Worm (Caenorhabditis elegans) whole organism, L4 larva: Measurements from ENCODE around the gene rpc-1.
A peak's percentile ranks its signal among the peaks of the same experiment; 100 is the strongest.

Experiments
- D1046.2 ChIP-seq: fragments of 200-800 bp; sonication (Bioruptor generic); IDR thresholded peaks from 2 replicates; pipeline ENCODE4 v1.3.6; 2022; ENCODE audit warnings: missing genetic modification characterization, missing compliant biosample characterization
- F10B5.3 ChIP-seq: sonication (generic microtip); optimal IDR thresholded peaks from 2 replicates; lab custom pipeline; 2016; ENCODE audit warnings: mild to moderate bottlenecking, missing genetic modification characterization, missing compliant biosample characterization
- F26F4.8 ChIP-seq: fragments of 200-800 bp; sonication (Bioruptor generic); conservative IDR thresholded peaks from 2 replicates; pipeline ENCODE4 v1.3.6; 2022; ENCODE audit warnings: missing genetic modification characterization, missing compliant biosample characterization
- F44E2.7 ChIP-seq: fragments of 200-800 bp; sonication (Bioruptor generic); IDR thresholded peaks from 2 replicates; pipeline ENCODE4 v2.1.2; 2022; ENCODE audit warnings: missing genetic modification characterization, missing compliant biosample characterization
- T20F7.1 ChIP-seq: fragments of 200-800 bp; sonication (Bioruptor generic); optimal IDR thresholded peaks from 2 replicates; lab custom pipeline; 2018; ENCODE audit warnings: mild to moderate bottlenecking, missing genetic modification characterization, missing compliant biosample characterization
- T26A8.4 ChIP-seq: fragments of 200-800 bp; sonication (Bioruptor generic); IDR thresholded peaks from 2 replicates; pipeline ENCODE4 v1.3.6; 2022; ENCODE audit warnings: missing genetic modification characterization, missing compliant biosample characterization
- attf-4 ChIP-seq: sonication (generic microtip); optimal IDR thresholded peaks from 3 replicates; lab custom pipeline; 2017; ENCODE audit warnings: missing biosample characterization, missing genetic modification characterization
- ceh-32 ChIP-seq: sonication (generic microtip); optimal IDR thresholded peaks from 2 replicates; lab custom pipeline; 2016; ENCODE audit warnings: mild to moderate bottlenecking, missing genetic modification characterization, missing compliant biosample characterization; ENCODE audit not compliant: poor library complexity
- ceh-62 ChIP-seq: sonication (generic microtip); optimal IDR thresholded peaks from 2 replicates; lab custom pipeline; 2017; ENCODE audit warnings: missing biosample characterization, missing genetic modification characterization
- cey-2 ChIP-seq: sonication (generic microtip); optimal IDR thresholded peaks from 3 replicates; lab custom pipeline; 2017; ENCODE audit warnings: missing genetic modification characterization, mild to moderate bottlenecking, missing compliant biosample characterization, antibody characterized with exemption, borderline replicate concordance; ENCODE audit not compliant: insufficient read depth
- ctbp-1 ChIP-seq: fragments of 200-800 bp; sonication (Bioruptor generic); IDR thresholded peaks from 2 replicates; pipeline ENCODE4 v1.3.6; 2022; ENCODE audit warnings: missing genetic modification reagents, missing genetic modification characterization, missing compliant biosample characterization
- daf-12 ChIP-seq: fragments of 150-350 bp; optimal IDR thresholded peaks from 2 replicates; lab custom pipeline; 2014; ENCODE audit warnings: missing biosample characterization, missing genetic modification reagents, missing genetic modification characterization
- daf-16 ChIP-seq, 3 experiments: sonication (generic microtip); optimal IDR thresholded peaks; 2 replicates each; lab custom pipeline; 2016 to 2017; ENCODE audit warnings: missing genetic modification characterization in 3 of 3, missing genetic modification reagents in 3 of 3, mild to moderate bottlenecking in 2 of 3, missing compliant biosample characterization in 2 of 3, missing biosample characterization in 1 of 3, moderate library complexity in 1 of 3
- dmd-8 ChIP-seq: fragments of 200-800 bp; sonication (Bioruptor generic); IDR thresholded peaks from 2 replicates; pipeline ENCODE4 v1.3.6; 2022; ENCODE audit warnings: missing genetic modification characterization, missing compliant biosample characterization
- dpl-1 ChIP-seq: fragments of 150-350 bp; optimal IDR thresholded peaks from 2 replicates; lab custom pipeline; 2014; ENCODE audit warnings: missing biosample characterization, missing genetic modification reagents, missing genetic modification characterization
- egl-27 ChIP-seq: sonication (generic microtip); optimal IDR thresholded peaks from 3 replicates; lab custom pipeline; 2017; ENCODE audit warnings: missing biosample characterization, missing genetic modification reagents, missing genetic modification characterization
- gei-8 ChIP-seq: fragments of 200-800 bp; sonication (Bioruptor generic); optimal IDR thresholded peaks from 2 replicates; lab custom pipeline; 2018; ENCODE audit warnings: mild to moderate bottlenecking, missing genetic modification characterization, missing compliant biosample characterization
- hif-1 ChIP-seq, 2 experiments: sonication (generic microtip); optimal IDR thresholded peaks; 2 replicates each; lab custom pipeline; 2016 to 2017; ENCODE audit warnings: missing compliant biosample characterization in 2 of 2, missing genetic modification characterization in 2 of 2, missing genetic modification reagents in 2 of 2, missing genotype in 2 of 2, mild to moderate bottlenecking in 1 of 2
- hlh-30 ChIP-seq: sonication (generic microtip); optimal IDR thresholded peaks from 2 replicates; lab custom pipeline; 2017; ENCODE audit warnings: antibody characterized with exemption, mild to moderate bottlenecking, missing genetic modification characterization, missing compliant biosample characterization; ENCODE audit not compliant: insufficient read depth
- jun-1 ChIP-seq: fragments of 150-350 bp; optimal IDR thresholded peaks from 2 replicates; lab custom pipeline; 2014; ENCODE audit warnings: missing biosample characterization, missing genetic modification reagents, missing genetic modification characterization
- lin-38 ChIP-seq: fragments of 200-800 bp; sonication (Bioruptor generic); IDR thresholded peaks from 2 replicates; pipeline ENCODE4 v1.3.6; 2022; ENCODE audit warnings: missing genetic modification reagents, missing genetic modification characterization, missing compliant biosample characterization
- lir-3 ChIP-seq: sonication (generic microtip); optimal IDR thresholded peaks from 2 replicates; lab custom pipeline; 2016; ENCODE audit warnings: mild to moderate bottlenecking, missing genetic modification characterization, missing compliant biosample characterization
- mes-2 ChIP-seq: sonication (generic microtip); optimal IDR thresholded peaks from 2 replicates; lab custom pipeline; 2016; ENCODE audit warnings: missing genotype, mild to moderate bottlenecking, missing genetic modification characterization, missing compliant biosample characterization; ENCODE audit not compliant: poor library complexity, severe bottlenecking
- nhr-237 ChIP-seq: sonication (generic microtip); optimal IDR thresholded peaks from 2 replicates; lab custom pipeline; 2017; ENCODE audit warnings: missing biosample characterization, missing genetic modification characterization
- nhr-25 ChIP-seq: sonication (generic microtip); optimal IDR thresholded peaks from 2 replicates; lab custom pipeline; 2017; ENCODE audit warnings: missing genetic modification characterization, mild to moderate bottlenecking, missing compliant biosample characterization, antibody characterized with exemption, moderate library complexity, borderline replicate concordance; ENCODE audit not compliant: insufficient read depth
- nhr-28 ChIP-seq: fragments of 150-350 bp; optimal IDR thresholded peaks from 2 replicates; lab custom pipeline; 2014; ENCODE audit warnings: missing biosample characterization, missing genetic modification characterization
- nhr-48 ChIP-seq: sonication (generic microtip); optimal IDR thresholded peaks from 2 replicates; lab custom pipeline; 2016; ENCODE audit warnings: mild to moderate bottlenecking, missing genetic modification characterization, missing compliant biosample characterization
- nhr-77 ChIP-seq: fragments of 150-350 bp; optimal IDR thresholded peaks from 2 replicates; lab custom pipeline; 2014; ENCODE audit warnings: missing biosample characterization, missing genetic modification characterization
- pha-4 ChIP-seq, 2 experiments: fragments of 150-350 bp in 1 of 2; fragments of 200-800 bp in 1 of 2; sonication (Bioruptor generic) in 1 of 2; IDR thresholded peaks in 1 of 2; optimal IDR thresholded peaks in 1 of 2; 2 replicates each; pipeline versions ENCODE4 v1.3.6 to Lab custom; 2014 to 2022; ENCODE audit warnings: missing genetic modification characterization in 2 of 2, missing genetic modification reagents in 2 of 2, missing biosample characterization in 1 of 2, missing compliant biosample characterization in 1 of 2
- pqm-1 ChIP-seq: sonication (generic microtip); optimal IDR thresholded peaks from 2 replicates; lab custom pipeline; 2017; ENCODE audit warnings: missing biosample characterization, missing genetic modification characterization
- rbr-2 ChIP-seq: sonication (generic microtip); optimal IDR thresholded peaks from 2 replicates; lab custom pipeline; 2016; ENCODE audit warnings: missing genotype, missing genetic modification characterization, missing compliant biosample characterization
- skn-1 ChIP-seq: fragments of 150-350 bp; optimal IDR thresholded peaks from 2 replicates; lab custom pipeline; 2014; ENCODE audit warnings: missing biosample characterization, missing genetic modification characterization
- spr-1 ChIP-seq: sonication (generic microtip); optimal IDR thresholded peaks from 2 replicates; lab custom pipeline; 2016; ENCODE audit warnings: mild to moderate bottlenecking, missing genetic modification characterization, missing compliant biosample characterization
- tra-1 ChIP-seq: fragments of 200-800 bp; sonication (Bioruptor generic); IDR thresholded peaks from 2 replicates; pipeline ENCODE4 v1.3.6; 2022; ENCODE audit warnings: missing genetic modification reagents, missing genetic modification characterization, missing compliant biosample characterization
- unc-39 ChIP-seq: sonication (generic microtip); optimal IDR thresholded peaks from 2 replicates; lab custom pipeline; 2017; ENCODE audit warnings: missing biosample characterization, missing genetic modification characterization
- unc-62 ChIP-seq, 3 experiments: fragments of 150-350 bp in 1 of 3; sonication (generic microtip); optimal IDR thresholded peaks in 2 of 3; peaks in 1 of 3; 1 replicate in 1 of 3; 2 replicates in 2 of 3; lab custom pipeline; 2014 to 2017; ENCODE audit warnings: missing biosample characterization in 3 of 3, missing genetic modification characterization in 3 of 3, missing genetic modification reagents in 3 of 3, missing genotype in 1 of 3
- vab-7 ChIP-seq: fragments of 200-800 bp; sonication (Bioruptor generic); IDR thresholded peaks from 2 replicates; pipeline ENCODE4 v1.3.6; 2022; ENCODE audit warnings: missing genetic modification reagents, missing genetic modification characterization, missing compliant biosample characterization
- zfp-3 ChIP-seq: fragments of 200-800 bp; sonication (Bioruptor generic); conservative IDR thresholded peaks from 2 replicates; pipeline ENCODE4 v1.3.6; 2022; ENCODE audit warnings: missing genetic modification reagents, missing genetic modification characterization, missing compliant biosample characterization
- zip-11 ChIP-seq: fragments of 200-800 bp; sonication (Bioruptor generic); IDR thresholded peaks from 2 replicates; pipeline ENCODE4 v1.3.6; 2022; ENCODE audit warnings: missing genetic modification characterization, missing compliant biosample characterization
- zip-2 ChIP-seq: fragments of 150-350 bp; optimal IDR thresholded peaks from 2 replicates; lab custom pipeline; 2014; ENCODE audit warnings: missing biosample characterization, missing genetic modification characterization

The rpc-1 gene

ce11 chrIV:7165723-7166122 is at the start of gene rpc-1:
Gene rpc-1, minus strand, starts transcription at chrIV:7165748.
- peak; percentile 86 for TF ChIP-seq zip-2 (tag; lab: Kevin White, UChicago)
- no peak for TF ChIP-seq zfp-3 (GFP tag; lab: Robert Waterston, UW)
- peak; percentile 95 for TF ChIP-seq T20F7.1 (GFP tag; lab: Kevin White, UChicago)
- peak; percentile 69 for TF ChIP-seq dpl-1 (GFP tag; lab: Kevin White, UChicago)
- peak; percentile 29 for TF ChIP-seq hlh-30 (tag; lab: Kevin White, UChicago)
- TF ChIP-seq, all 104 proteins: peak for 4

- TF ChIP-seq nhr-28 (tag; lab: Kevin White, UChicago), result no peak
- no peak for TF ChIP-seq daf-16 (GFP tag; optimal IDR thresholded peaks at IDR 0.05; lab: Kevin White, UChicago)
- TF ChIP-seq daf-16 (tag; optimal IDR thresholded peaks at IDR 0.05; lab: Kevin White, UChicago), result peak; percentile 50
- TF ChIP-seq pqm-1 (tag; lab: Kevin White, UChicago), result peak; percentile 58
- TF ChIP-seq ceh-32 (tag; lab: Kevin White, UChicago), result no peak
- no peak for TF ChIP-seq lin-38 (GFP tag; lab: Robert Waterston, UW)
- TF ChIP-seq ceh-62 (tag; lab: Kevin White, UChicago), result no peak
- no peak for TF ChIP-seq zip-11 (GFP tag; lab: Robert Waterston, UW)
- no peak for TF ChIP-seq nhr-77
- TF ChIP-seq attf-4 (tag; lab: Kevin White, UChicago), result no peak
- TF ChIP-seq tra-1 (GFP tag; lab: Robert Waterston, UW), result no peak
- TF ChIP-seq jun-1 (tag; lab: Kevin White, UChicago), result no peak
Measured at ce11 chrIV:7212769-7213168, 47.2 kb upstream of the rpc-1 start.

- no peak for TF ChIP-seq nhr-48 (tag; lab: Kevin White, UChicago)
- peak in 1 of 2 experiments; percentile 54 for TF ChIP-seq unc-62 (GFP tag; optimal IDR thresholded peaks at IDR 0.05 in 1 of 2; lab: Kevin White, UChicago)
- no peak for TF ChIP-seq unc-62 (tag; optimal IDR thresholded peaks at IDR 0.05; lab: Kevin White, UChicago)
- no peak for TF ChIP-seq gei-8 (GFP tag; lab: Kevin White, UChicago)
Measured at ce11 chrIV:7211313-7211712, 45.8 kb upstream of the rpc-1 start.

- TF ChIP-seq F44E2.7, result no peak
- no peak for TF ChIP-seq lir-3 (tag; lab: Kevin White, UChicago)
- no peak for TF ChIP-seq dmd-8 (GFP tag; lab: Robert Waterston, UW)
- TF ChIP-seq skn-1, result no peak
- no peak for TF ChIP-seq zfp-3 (GFP tag; lab: Robert Waterston, UW)
- TF ChIP-seq daf-12, result no peak
- no peak for TF ChIP-seq mes-2 (tag; lab: Kevin White, UChicago)
- no peak for TF ChIP-seq nhr-237 (tag; lab: Kevin White, UChicago)
- no peak for TF ChIP-seq egl-27 (tag; lab: Kevin White, UChicago)
- TF ChIP-seq unc-39, result no peak
- TF ChIP-seq ceh-62 (tag; lab: Kevin White, UChicago), result no peak
Measured at ce11 chrIV:7208961-7209360, 43.4 kb upstream of the rpc-1 start.

ce11 chrIV:7205969-7206368 is 40.4 kb upstream of the rpc-1 start, which contains the start of gene kcc-1:
Gene kcc-1, plus strand, starts transcription at chrIV:7206269.
- no peak for TF ChIP-seq cey-2 (tag; lab: Kevin White, UChicago)
- no peak for TF ChIP-seq spr-1 (tag; lab: Kevin White, UChicago)
- no peak for TF ChIP-seq vab-7 (GFP tag; lab: Robert Waterston, UW)
- TF ChIP-seq ceh-62 (tag; lab: Kevin White, UChicago), result no peak
- no peak for TF ChIP-seq F10B5.3 (tag; lab: Kevin White, UChicago)
- no peak for TF ChIP-seq nhr-25 (tag; lab: Kevin White, UChicago)
- TF ChIP-seq T26A8.4, result no peak
- TF ChIP-seq F26F4.8 (GFP tag; lab: Robert Waterston, UW), result no peak
- no peak for TF ChIP-seq hif-1 (tag; optimal IDR thresholded peaks at IDR 0.05; lab: Kevin White, UChicago)
- no peak for TF ChIP-seq daf-12
- no peak for TF ChIP-seq pha-4 (GFP tag; IDR thresholded peaks at IDR 0.05; lab: Robert Waterston, UW)
- no peak for TF ChIP-seq pha-4 (tag; optimal IDR thresholded peaks at IDR 0.05; lab: Kevin White, UChicago)
- no peak for TF ChIP-seq ctbp-1 (GFP tag; lab: Robert Waterston, UW)
- no peak for TF ChIP-seq D1046.2
- no peak for TF ChIP-seq dpl-1 (GFP tag; lab: Kevin White, UChicago)
- TF ChIP-seq rbr-2 (tag; lab: Kevin White, UChicago), result no peak
